Worm (Caenorhabditis elegans): ENCODE measurements around the gene ZK673.2.

ZK673.2 gene

DNA sequence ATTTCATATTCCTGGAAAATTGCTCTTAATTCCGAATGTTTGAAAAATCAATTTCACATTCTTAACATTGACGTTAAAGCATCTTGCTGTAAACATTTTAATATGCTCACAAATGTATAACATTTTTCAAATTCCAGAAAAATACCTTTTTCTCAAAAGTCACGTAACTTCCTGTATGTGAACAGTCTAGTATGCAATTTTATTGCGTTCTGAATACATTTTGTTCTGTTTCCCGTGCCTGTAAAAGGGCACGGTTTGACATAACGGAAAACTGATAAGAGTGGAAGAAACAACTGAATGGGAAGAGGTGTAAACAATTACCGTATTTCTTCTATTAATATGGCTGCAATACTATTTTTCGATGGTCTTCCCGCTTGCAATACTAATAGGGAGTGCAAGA lies 34.8 kb downstream of the ZK673.2 start (continued):
- no peak for TF ChIP-seq daf-19 (GFP tag; conservative IDR thresholded peaks at IDR 0.05)
- no peak for TF ChIP-seq sdz-12 (GFP tag; optimal IDR thresholded peaks at IDR 0.05)
- TF ChIP-seq unc-62 (GFP tag; optimal IDR thresholded peaks at IDR 0.05 in 1 of 2), result peak in 1 of 2 experiments; percentile 27
- TF ChIP-seq unc-62 (tag; optimal IDR thresholded peaks at IDR 0.05), result no peak
- TF ChIP-seq mep-1 (tag; optimal IDR thresholded peaks at IDR 0.05), result no peak
- TF ChIP-seq cey-2 (tag; optimal IDR thresholded peaks at IDR 0.05; ENCODE audit: borderline replicate concordance, insufficient read depth), result no peak
- TF ChIP-seq mxl-3 (GFP tag; optimal IDR thresholded peaks at IDR 0.05), result no peak
- no peak for TF ChIP-seq ceh-20 (GFP tag; IDR thresholded peaks at IDR 0.05)
- TF ChIP-seq hif-1 (tag; optimal IDR thresholded peaks at IDR 0.05), result peak in 1 of 2 experiments; percentile 84
- no peak for TF ChIP-seq D1046.2 (GFP tag; IDR thresholded peaks at IDR 0.05)
- no peak for TF ChIP-seq nhr-6 (tag; optimal IDR thresholded peaks at IDR 0.05)
- TF ChIP-seq zfp-3 (GFP tag; conservative IDR thresholded peaks at IDR 0.05), result no peak
- TF ChIP-seq nhr-111 (GFP tag; optimal IDR thresholded peaks at IDR 0.05), result no peak
- peak; percentile 84 for TF ChIP-seq pqm-1 (tag; optimal IDR thresholded peaks at IDR 0.05)
- TF ChIP-seq Y75B8A.6 (GFP tag; IDR thresholded peaks at IDR 0.05), result no peak
- no peak for TF ChIP-seq F26F4.8 (GFP tag; conservative IDR thresholded peaks at IDR 0.05)
- no peak for TF ChIP-seq arid-1 (GFP tag; conservative IDR thresholded peaks at IDR 0.05)
- no peak for TF ChIP-seq saeg-2 (GFP tag; IDR thresholded peaks at IDR 0.05)
- no peak for TF ChIP-seq daf-16 (GFP tag; optimal IDR thresholded peaks at IDR 0.05)
- peak; percentile 81 for TF ChIP-seq daf-16 (tag; optimal IDR thresholded peaks at IDR 0.05)
- TF ChIP-seq lsy-2 (tag; optimal IDR thresholded peaks at IDR 0.05), result no peak
- no peak for TF ChIP-seq nhr-25 (tag; optimal IDR thresholded peaks at IDR 0.05; ENCODE audit: borderline replicate concordance, insufficient read depth)
- TF ChIP-seq lin-1 (GFP tag; IDR thresholded peaks at IDR 0.05), result no peak

DNA sequence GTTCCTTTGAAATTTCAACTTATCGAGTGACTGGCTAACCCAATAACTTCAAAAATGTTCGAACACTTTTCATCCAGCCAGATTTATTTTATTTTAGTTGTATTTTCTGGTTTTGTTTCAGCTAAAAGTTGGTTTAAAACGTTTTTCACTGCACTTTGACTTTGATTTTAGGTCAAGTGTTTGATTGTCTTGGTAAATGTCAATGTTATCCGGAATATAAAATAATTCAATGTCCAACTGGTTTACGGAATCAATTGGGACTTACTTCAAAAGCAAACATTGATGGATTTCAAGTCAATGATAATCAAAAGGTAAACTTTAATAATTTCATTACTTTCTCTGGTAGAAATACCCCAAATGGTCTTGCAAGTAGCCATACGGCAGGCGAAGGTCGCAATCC lies 35.8 kb downstream of the ZK673.2 start:
- TF ChIP-seq zip-11 (GFP tag; IDR thresholded peaks at IDR 0.05), result no peak
- TF ChIP-seq arid-1 (GFP tag; conservative IDR thresholded peaks at IDR 0.05), result no peak
- peak in 1 of 2 experiments; percentile 91 for TF ChIP-seq unc-62 (GFP tag; optimal IDR thresholded peaks at IDR 0.05 in 1 of 2)
- no peak for TF ChIP-seq unc-62 (tag; optimal IDR thresholded peaks at IDR 0.05)
- no peak for TF ChIP-seq egl-27 (tag; optimal IDR thresholded peaks at IDR 0.05)
- TF ChIP-seq F26F4.8 (GFP tag; conservative IDR thresholded peaks at IDR 0.05), result no peak
- TF ChIP-seq saeg-2 (GFP tag; IDR thresholded peaks at IDR 0.05), result no peak

DNA sequence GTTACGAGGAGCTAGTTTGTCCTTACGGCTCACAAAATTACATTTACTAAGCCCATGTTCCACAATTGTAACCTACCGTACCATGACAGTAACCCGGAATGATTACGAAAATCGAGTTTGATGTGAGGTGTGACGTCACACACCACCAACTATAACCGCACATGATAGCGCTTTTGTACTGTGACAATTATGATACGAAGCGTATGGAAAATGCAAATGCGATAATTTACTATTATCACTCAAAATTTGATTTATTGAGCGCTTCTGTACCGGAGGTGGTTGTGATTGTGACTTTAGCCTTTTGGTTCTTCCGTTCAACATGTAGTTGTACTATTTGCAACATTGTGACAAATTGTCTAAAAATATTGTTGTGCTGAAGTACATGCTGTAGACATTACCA lies 37.6 kb downstream of the ZK673.2 start:
- TF ChIP-seq dmd-6 (GFP tag; IDR thresholded peaks at IDR 0.05) (peak; percentile 61), lin-13 (GFP tag; optimal IDR thresholded peaks at IDR 0.05) (no peak), sdz-12 (GFP tag; optimal IDR thresholded peaks at IDR 0.05) (no peak), nhr-28 (tag; optimal IDR thresholded peaks at IDR 0.05) (peak; percentile 76), hlh-11 (tag; optimal IDR thresholded peaks at IDR 0.05) (peak; percentile 44), ZK337.2 (GFP tag; IDR thresholded peaks at IDR 0.05) (no peak), T20F7.1 (GFP tag; optimal IDR thresholded peaks at IDR 0.05) (no peak), daf-12 (tag; optimal IDR thresholded peaks at IDR 0.05) (no peak), Y5F2A.4 (GFP tag; optimal IDR thresholded peaks at IDR 0.05) (no peak), egl-27 (tag; optimal IDR thresholded peaks at IDR 0.05) (no peak), snpc-4 (tag; optimal IDR thresholded peaks at IDR 0.05) (no peak), skn-1 (tag; optimal IDR thresholded peaks at IDR 0.05) (no peak), aha-1 (tag) (peak; percentile 65), duxl-1 (tag; optimal IDR thresholded peaks at IDR 0.05; ENCODE audit: poor library complexity) (no peak), pqm-1 (tag; optimal IDR thresholded peaks at IDR 0.05) (peak; percentile 91), Y105C5A.15 (GFP tag; IDR thresholded peaks at IDR 0.05) (no peak), nhr-77 (tag; optimal IDR thresholded peaks at IDR 0.05) (no peak), tag-97 (GFP tag; IDR thresholded peaks at IDR 0.05) (no peak), unc-130 (GFP tag; optimal IDR thresholded peaks at IDR 0.05) (no peak), unc-62 (GFP tag; optimal IDR thresholded peaks at IDR 0.05 in 1 of 2) (peak in 1 of 2 experiments; percentile 66), unc-62 (tag; optimal IDR thresholded peaks at IDR 0.05) (no peak), nhr-6 (tag; optimal IDR thresholded peaks at IDR 0.05) (no peak), nhr-76 (tag; optimal IDR thresholded peaks at IDR 0.05) (no peak), ceh-62 (tag; optimal IDR thresholded peaks at IDR 0.05) (no peak), php-3 (GFP tag; IDR thresholded peaks at IDR 0.05) (peak; percentile 71)

Measured in whole organism, L4 larva.